Worm (Caenorhabditis elegans) whole organism, L2 larva: ENCODE results near the gene fbxb-37.

ENCODE experiments used
- C34F6.9 ChIP-seq: fragments of 150-350 bp; optimal IDR thresholded peaks from 2 replicates; lab custom pipeline; 2014; ENCODE audit warnings: missing biosample characterization, missing genetic modification characterization
- F13H6.1 ChIP-seq: sonication (generic microtip); optimal IDR thresholded peaks from 2 replicates; lab custom pipeline; 2016; ENCODE audit warnings: missing genetic modification characterization, missing compliant biosample characterization
- R02D3.7 ChIP-seq: fragments of 150-350 bp; optimal IDR thresholded peaks from 2 replicates; lab custom pipeline; 2014; ENCODE audit warnings: missing biosample characterization, missing genetic modification characterization
- Y55F3AM.14 ChIP-seq: fragments of 200-800 bp; sonication (Bioruptor generic); optimal IDR thresholded peaks from 2 replicates; lab custom pipeline; 2018; ENCODE audit warnings: mild to moderate bottlenecking, missing genetic modification characterization, missing compliant biosample characterization
- ZK546.5 ChIP-seq: sonication (generic microtip); optimal IDR thresholded peaks from 2 replicates; lab custom pipeline; 2017; ENCODE audit warnings: missing biosample characterization, missing genetic modification characterization
- alr-1 ChIP-seq: fragments of 150-350 bp; optimal IDR thresholded peaks from 2 replicates; lab custom pipeline; 2014; ENCODE audit warnings: missing biosample characterization, missing genetic modification characterization
- aly-2 ChIP-seq: fragments of 150-350 bp; optimal IDR thresholded peaks from 2 replicates; lab custom pipeline; 2014; ENCODE audit warnings: missing biosample characterization, missing genetic modification characterization
- ama-1 ChIP-seq: fragments of 150-350 bp; optimal IDR thresholded peaks from 2 replicates; lab custom pipeline; 2018; ENCODE audit warnings: inconsistent platforms
- blmp-1 ChIP-seq: sonication (generic microtip); optimal IDR thresholded peaks from 2 replicates; lab custom pipeline; 2017; ENCODE audit warnings: missing genetic modification characterization, mild to moderate bottlenecking, missing compliant biosample characterization, antibody characterized with exemption, moderate library complexity; ENCODE audit not compliant: insufficient read depth
- ceh-16 ChIP-seq: fragments of 150-350 bp; optimal IDR thresholded peaks from 2 replicates; lab custom pipeline; 2014; ENCODE audit warnings: missing biosample characterization, missing genetic modification characterization
- ceh-82 ChIP-seq: fragments of 150-350 bp; optimal IDR thresholded peaks from 2 replicates; lab custom pipeline; 2014; ENCODE audit warnings: missing biosample characterization, missing genetic modification characterization
- crh-2 ChIP-seq: sonication (generic microtip); optimal IDR thresholded peaks from 2 replicates; lab custom pipeline; 2017; ENCODE audit warnings: missing biosample characterization, missing genetic modification characterization
- dmd-4 ChIP-seq: sonication (generic microtip); optimal IDR thresholded peaks from 2 replicates; lab custom pipeline; 2017; ENCODE audit warnings: missing biosample characterization, missing genetic modification characterization
- egl-27 ChIP-seq: sonication (generic microtip); optimal IDR thresholded peaks from 3 replicates; lab custom pipeline; 2017; ENCODE audit warnings: missing biosample characterization, missing genetic modification reagents, missing genetic modification characterization
- elt-1 ChIP-seq: fragments of 150-350 bp; optimal IDR thresholded peaks from 2 replicates; lab custom pipeline; 2014; ENCODE audit warnings: missing biosample characterization, missing genetic modification characterization
- elt-3 ChIP-seq: sonication (generic microtip); optimal IDR thresholded peaks from 2 replicates; lab custom pipeline; 2017; ENCODE audit warnings: missing biosample characterization, missing genetic modification characterization
- fos-1 ChIP-seq: fragments of 150-350 bp; optimal IDR thresholded peaks from 2 replicates; lab custom pipeline; 2014; ENCODE audit warnings: missing biosample characterization, missing genetic modification characterization
- gmeb-1 ChIP-seq: fragments of 150-350 bp; optimal IDR thresholded peaks from 2 replicates; lab custom pipeline; 2014; ENCODE audit warnings: missing biosample characterization, missing genetic modification characterization
- lin-11 ChIP-seq: fragments of 150-350 bp; sonication (generic microtip); optimal IDR thresholded peaks from 2 replicates; lab custom pipeline; 2014; ENCODE audit warnings: missing biosample characterization, missing genetic modification characterization, inconsistent platforms, mixed read lengths
- lin-13 ChIP-seq: fragments of 150-350 bp; optimal IDR thresholded peaks from 2 replicates; lab custom pipeline; 2014; ENCODE audit warnings: missing biosample characterization, missing genetic modification reagents, missing genetic modification characterization
- lin-39 ChIP-seq: fragments of 150-350 bp; optimal IDR thresholded peaks from 2 replicates; lab custom pipeline; 2014; ENCODE audit warnings: missing biosample characterization, missing genetic modification reagents, missing genetic modification characterization
- lsy-2 ChIP-seq, 2 experiments: fragments of 150-350 bp in 1 of 2; sonication (generic microtip) in 1 of 2; optimal IDR thresholded peaks; 2 replicates each; lab custom pipeline; 2014 to 2017; ENCODE audit warnings: missing biosample characterization in 2 of 2, missing genetic modification characterization in 2 of 2
- mab-5 ChIP-seq: fragments of 150-350 bp; optimal IDR thresholded peaks from 2 replicates; lab custom pipeline; 2014; ENCODE audit warnings: missing biosample characterization, missing genetic modification characterization
- mbf-1 ChIP-seq: sonication (generic microtip); optimal IDR thresholded peaks from 2 replicates; lab custom pipeline; 2017; ENCODE audit warnings: missing biosample characterization, missing genetic modification characterization
- mdl-1 ChIP-seq, 2 experiments: fragments of 150-350 bp in 1 of 2; sonication (generic microtip) in 1 of 2; optimal IDR thresholded peaks; 2 replicates each; lab custom pipeline; 2017; ENCODE audit warnings: missing biosample characterization in 2 of 2, missing genetic modification characterization in 2 of 2
- nhr-10 ChIP-seq: sonication (generic microtip); optimal IDR thresholded peaks from 2 replicates; lab custom pipeline; 2017; ENCODE audit warnings: missing biosample characterization, missing genetic modification characterization
- nhr-11 ChIP-seq: fragments of 150-350 bp; optimal IDR thresholded peaks from 2 replicates; lab custom pipeline; 2014; ENCODE audit warnings: missing biosample characterization, missing genetic modification characterization
- nhr-12 ChIP-seq: fragments of 150-350 bp; optimal IDR thresholded peaks from 2 replicates; lab custom pipeline; 2014; ENCODE audit warnings: missing biosample characterization, missing genetic modification characterization
- nhr-129 ChIP-seq: fragments of 150-350 bp; optimal IDR thresholded peaks from 2 replicates; lab custom pipeline; 2014; ENCODE audit warnings: missing biosample characterization, missing genetic modification characterization
- nhr-21 ChIP-seq: fragments of 150-350 bp; optimal IDR thresholded peaks from 2 replicates; lab custom pipeline; 2014; ENCODE audit warnings: missing biosample characterization, missing genetic modification characterization
- nhr-23 ChIP-seq: fragments of 150-350 bp; optimal IDR thresholded peaks from 2 replicates; lab custom pipeline; 2014; ENCODE audit warnings: missing biosample characterization, missing genetic modification reagents, missing genetic modification characterization
- nhr-237 ChIP-seq: fragments of 150-350 bp; optimal IDR thresholded peaks from 2 replicates; lab custom pipeline; 2014; ENCODE audit warnings: missing biosample characterization, missing genetic modification characterization
- nhr-25 ChIP-seq: fragments of 150-350 bp; sonication (generic microtip); optimal IDR thresholded peaks from 3 replicates; lab custom pipeline; 2014; ENCODE audit warnings: missing biosample characterization, missing genetic modification characterization
- nhr-6 ChIP-seq: fragments of 150-350 bp; optimal IDR thresholded peaks from 2 replicates; lab custom pipeline; 2014; ENCODE audit warnings: missing biosample characterization, missing genetic modification characterization
- nhr-77 ChIP-seq: fragments of 150-350 bp; optimal IDR thresholded peaks from 2 replicates; lab custom pipeline; 2014; ENCODE audit warnings: missing biosample characterization, missing genetic modification characterization
- peb-1 ChIP-seq: fragments of 150-350 bp; optimal IDR thresholded peaks from 2 replicates; lab custom pipeline; 2014; ENCODE audit warnings: missing biosample characterization, missing genetic modification characterization
- sem-4 ChIP-seq: fragments of 150-350 bp; optimal IDR thresholded peaks from 2 replicates; lab custom pipeline; 2014; ENCODE audit warnings: missing biosample characterization, missing genetic modification reagents, missing genetic modification characterization
- skn-1 ChIP-seq: sonication (generic microtip); optimal IDR thresholded peaks from 2 replicates; lab custom pipeline; 2017; ENCODE audit warnings: missing biosample characterization, missing genetic modification characterization
- sma-3 ChIP-seq: sonication (generic microtip); optimal IDR thresholded peaks from 2 replicates; lab custom pipeline; 2016; ENCODE audit warnings: missing genetic modification reagents, missing genetic modification characterization, missing compliant biosample characterization
- sma-9 ChIP-seq, 2 experiments: fragments of 150-350 bp in 1 of 2; sonication (generic microtip) in 1 of 2; optimal IDR thresholded peaks; 2 replicates each; lab custom pipeline; 2014 to 2016; ENCODE audit warnings: missing genetic modification characterization in 2 of 2, mild to moderate bottlenecking in 1 of 2, missing biosample characterization in 1 of 2, missing compliant biosample characterization in 1 of 2, missing genetic modification reagents in 1 of 2, moderate library complexity in 1 of 2
- snpc-4 ChIP-seq: fragments of 150-350 bp; optimal IDR thresholded peaks from 2 replicates; lab custom pipeline; 2014; ENCODE audit warnings: missing biosample characterization, missing genetic modification characterization
- unc-39 ChIP-seq: fragments of 150-350 bp; optimal IDR thresholded peaks from 2 replicates; lab custom pipeline; 2014; ENCODE audit warnings: missing biosample characterization, missing genetic modification characterization
- unc-55 ChIP-seq: fragments of 150-350 bp; sonication (generic microtip); optimal IDR thresholded peaks from 3 replicates; lab custom pipeline; 2014; ENCODE audit warnings: missing biosample characterization, missing genetic modification reagents, missing genetic modification characterization
- unc-62 ChIP-seq: fragments of 150-350 bp; optimal IDR thresholded peaks from 2 replicates; lab custom pipeline; 2014; ENCODE audit warnings: missing biosample characterization, missing genetic modification reagents, missing genetic modification characterization
- zag-1 ChIP-seq: fragments of 150-350 bp; optimal IDR thresholded peaks from 2 replicates; lab custom pipeline; 2014; ENCODE audit warnings: missing biosample characterization, missing genetic modification characterization
- ztf-1 ChIP-seq: fragments of 200-800 bp; sonication (Bioruptor generic); conservative IDR thresholded peaks from 2 replicates; pipeline ENCODE4 v1.3.6; 2022; ENCODE audit warnings: missing genetic modification characterization, missing compliant biosample characterization
- ztf-11 ChIP-seq: sonication (generic microtip); optimal IDR thresholded peaks from 2 replicates; lab custom pipeline; 2017; ENCODE audit warnings: missing biosample characterization, missing genetic modification characterization
- ztf-4 ChIP-seq: fragments of 150-350 bp; optimal IDR thresholded peaks from 2 replicates; lab custom pipeline; 2014; ENCODE audit warnings: missing biosample characterization, missing genetic modification characterization

fbxb-37 gene

ce11 chrII:2058985-2059384 lies 34.7 kb downstream of the fbxb-37 start, which contains the start of gene F07E5.5:
Gene F07E5.5, minus strand, starts transcription at chrII:2059070.
- no peak for TF ChIP-seq nhr-77 (tag; lab: Kevin White, UChicago)
- TF ChIP-seq ztf-11 (tag; lab: Kevin White, UChicago) = no peak
- no peak for TF ChIP-seq R02D3.7 (tag; lab: Kevin White, UChicago)
- TF ChIP-seq alr-1 (tag; lab: Kevin White, UChicago) = no peak
- TF ChIP-seq fos-1 (tag; lab: Kevin White, UChicago) = no peak
- no peak for TF ChIP-seq zag-1 (tag; lab: Kevin White, UChicago)
- peak; percentile 54 for TF ChIP-seq F13H6.1 (tag; lab: Kevin White, UChicago)
- no peak for TF ChIP-seq sma-9 (GFP tag; optimal IDR thresholded peaks at IDR 0.05; lab: Kevin White, UChicago)
- no peak for TF ChIP-seq sma-9 (tag; optimal IDR thresholded peaks at IDR 0.05; lab: Kevin White, UChicago)
- no peak for TF ChIP-seq lin-39 (tag; lab: Kevin White, UChicago)
- no peak for TF ChIP-seq C34F6.9 (tag; lab: Kevin White, UChicago)
- no peak for TF ChIP-seq elt-3
- TF ChIP-seq snpc-4 (tag; lab: Kevin White, UChicago) = no peak
- no peak for TF ChIP-seq nhr-237 (tag; lab: Kevin White, UChicago)
- no peak for TF ChIP-seq ztf-1 (GFP tag; lab: Robert Waterston, UW)
- TF ChIP-seq dmd-4 = no peak
- peak; percentile 56 for TF ChIP-seq gmeb-1 (tag; lab: Kevin White, UChicago)
- no peak for TF ChIP-seq ceh-16 (tag; lab: Kevin White, UChicago)
- no peak for TF ChIP-seq Y55F3AM.14 (GFP tag; lab: Kevin White, UChicago)
- no peak for TF ChIP-seq nhr-6 (tag; lab: Kevin White, UChicago)
- TF ChIP-seq nhr-23 (tag; lab: Kevin White, UChicago) = no peak
- TF ChIP-seq unc-55 (GFP tag; lab: Kevin White, UChicago) = peak; percentile 68
- no peak for TF ChIP-seq mbf-1
- TF ChIP-seq blmp-1 (tag; lab: Kevin White, UChicago) = no peak
- peak; percentile 15 for TF ChIP-seq nhr-21 (tag; lab: Kevin White, UChicago)
- TF ChIP-seq lin-13 = peak; percentile 73
- no peak for TF ChIP-seq nhr-11 (tag; lab: Kevin White, UChicago)
- no peak for TF ChIP-seq nhr-10
- TF ChIP-seq ama-1 (lab: Kevin White, UChicago) = no peak
- no peak for TF ChIP-seq mab-5 (tag; lab: Kevin White, UChicago)
- TF ChIP-seq sem-4 (tag; lab: Kevin White, UChicago) = no peak
- TF ChIP-seq nhr-25 = no peak
- TF ChIP-seq mdl-1 (tag; optimal IDR thresholded peaks at IDR 0.05; lab: Kevin White, UChicago) = no peak
- peak; percentile 12 for TF ChIP-seq nhr-129 (tag; lab: Kevin White, UChicago)
- no peak for TF ChIP-seq peb-1
- no peak for TF ChIP-seq unc-39
- no peak for TF ChIP-seq elt-1 (tag; lab: Kevin White, UChicago)
- peak; percentile 91 to 97 for TF ChIP-seq lsy-2 (tag; optimal IDR thresholded peaks at IDR 0.05; lab: Kevin White, UChicago)
- no peak for TF ChIP-seq ceh-82
- TF ChIP-seq unc-62 (GFP tag; lab: Kevin White, UChicago) = no peak
- no peak for TF ChIP-seq aly-2 (tag; lab: Kevin White, UChicago)
- peak; percentile 5 for TF ChIP-seq crh-2 (tag; lab: Kevin White, UChicago)
- no peak for TF ChIP-seq nhr-12 (tag; lab: Kevin White, UChicago)
- TF ChIP-seq ztf-4 (tag; lab: Kevin White, UChicago) = no peak
- TF ChIP-seq skn-1 (tag; lab: Kevin White, UChicago) = no peak
- TF ChIP-seq lin-11 (tag; lab: Kevin White, UChicago) = peak; percentile 30
- no peak for TF ChIP-seq ZK546.5 (tag; lab: Kevin White, UChicago)
- peak; percentile 37 for TF ChIP-seq sma-3 (GFP tag; lab: Kevin White, UChicago)
- TF ChIP-seq egl-27 (tag; lab: Kevin White, UChicago) = no peak
